Fruit fly (Drosophila melanogaster) whole organism: Measurements from ENCODE around the gene CG31145.

Experiments
- CG8478 ChIP-seq: fragments of >200 bp; optimal IDR thresholded peaks from 2 replicates; lab custom pipeline; 2018; ENCODE audit warnings: inconsistent platforms
- pan ChIP-seq: fragments of >200 bp; optimal IDR thresholded peaks from 2 replicates; lab custom pipeline; 2017
- psq ChIP-seq: fragments of >200 bp; optimal IDR thresholded peaks from 2 replicates; lab custom pipeline; 2017

dm6 chr3R:23714852-23715251, 45.4 kb upstream of the CG31145 start:
- TF ChIP-seq psq (lab: Kevin White, UChicago) (no peak), pan (lab: Kevin White, UChicago) (no peak), CG8478 (lab: Kevin White, UChicago) (no peak)
